Worm (Caenorhabditis elegans): ENCODE results near the gene srab-16.

ce11 chrV:777285-777684 is 5.2 kb upstream of the srab-16 start, which contains the start of gene R09E12.9:
- TF ChIP-seq hlh-26 (GFP tag; conservative IDR thresholded peaks at IDR 0.05) (no peak), nhr-90 (tag; optimal IDR thresholded peaks at IDR 0.05) (no peak)

All from whole organism, young adult.